Fruit fly (Drosophila melanogaster) whole organism, pupa: ENCODE measurements around the gene meigo.
A peak's percentile ranks its signal among the peaks of the same experiment; 100 is the strongest.

Experiments used
- CG10348 ChIP-seq: fragments of 200-800 bp; sonication (Bioruptor generic); IDR thresholded peaks from 2 replicates; pipeline ENCODE4 v1.3.6; 2022; ENCODE audit warnings: missing biosample characterization, missing genetic modification characterization
- CG12605 ChIP-seq: fragments of 200-800 bp; sonication (Bioruptor generic); IDR thresholded peaks from 2 replicates; pipeline ENCODE4 v1.3.6; 2022; ENCODE audit warnings: missing biosample characterization, missing genetic modification characterization
- CG13204 ChIP-seq: fragments of 200-800 bp; sonication (Bioruptor generic); optimal IDR thresholded peaks from 2 replicates; lab custom pipeline; 2018; ENCODE audit warnings: missing biosample characterization, mild to moderate bottlenecking, missing genetic modification characterization, moderate library complexity
- CG14655 ChIP-seq: fragments of 200-800 bp; sonication (Bioruptor generic); optimal IDR thresholded peaks from 3 replicates; lab custom pipeline; 2017; ENCODE audit warnings: mild to moderate bottlenecking, missing biosample characterization, missing genetic modification reagents, missing genetic modification characterization
- CG15710 ChIP-seq: fragments of 200-800 bp; sonication (Bioruptor generic); optimal IDR thresholded peaks from 2 replicates; lab custom pipeline; 2018; ENCODE audit warnings: missing biosample characterization, mild to moderate bottlenecking, missing genetic modification characterization, moderate library complexity
- CG17806 ChIP-seq: fragments of 200-800 bp; sonication (Bioruptor generic); optimal IDR thresholded peaks from 2 replicates; lab custom pipeline; 2018; ENCODE audit warnings: missing biosample characterization, mild to moderate bottlenecking, missing genetic modification characterization, moderate library complexity
- CG32121 ChIP-seq: fragments of 200-800 bp; sonication (Bioruptor generic); IDR thresholded peaks from 2 replicates; pipeline ENCODE4 v1.3.6; 2022; ENCODE audit warnings: missing biosample characterization, missing genetic modification characterization
- CG34367 ChIP-seq: fragments of 200-800 bp; sonication (Bioruptor generic); optimal IDR thresholded peaks from 2 replicates; lab custom pipeline; 2018; ENCODE audit warnings: missing biosample characterization, mild to moderate bottlenecking, missing genetic modification characterization
- CG4496 ChIP-seq: fragments of 200-800 bp; sonication (Bioruptor generic); IDR thresholded peaks from 3 replicates; pipeline ENCODE4 v1.3.6; 2022; ENCODE audit warnings: missing biosample characterization, missing genetic modification characterization
- CG8159 ChIP-seq: fragments of 200-800 bp; sonication (Bioruptor generic); optimal IDR thresholded peaks from 3 replicates; lab custom pipeline; 2018; ENCODE audit warnings: missing biosample characterization, mild to moderate bottlenecking, missing genetic modification characterization, moderate library complexity
- CG8301 ChIP-seq: fragments of 200-800 bp; sonication (Bioruptor generic); optimal IDR thresholded peaks from 2 replicates; lab custom pipeline; 2018; ENCODE audit warnings: missing biosample characterization, mild to moderate bottlenecking, missing genetic modification characterization
- CG9948 ChIP-seq: fragments of 200-800 bp; sonication (Bioruptor generic); optimal IDR thresholded peaks from 2 replicates; lab custom pipeline; 2018; ENCODE audit warnings: missing biosample characterization, mild to moderate bottlenecking, missing genetic modification characterization, moderate library complexity
- D1 ChIP-seq: fragments of 200-800 bp; sonication (Bioruptor generic); optimal IDR thresholded peaks from 2 replicates; lab custom pipeline; 2018; ENCODE audit warnings: missing biosample characterization, mild to moderate bottlenecking, missing genetic modification characterization, moderate library complexity
- EcR ChIP-seq: fragments of 200-800 bp; sonication (Bioruptor generic); optimal IDR thresholded peaks from 3 replicates; lab custom pipeline; 2019; ENCODE audit warnings: missing biosample characterization, missing genetic modification characterization, mild to moderate bottlenecking, moderate library complexity, missing genetic modification reagents
- Ets98B ChIP-seq: fragments of 200-800 bp; sonication (Bioruptor generic); IDR thresholded peaks from 2 replicates; pipeline ENCODE4 v1.3.6; 2022; ENCODE audit warnings: missing biosample characterization, missing genetic modification characterization
- Pif1A ChIP-seq: fragments of 200-800 bp; sonication (Bioruptor generic); optimal IDR thresholded peaks from 3 replicates; lab custom pipeline; 2016; ENCODE audit warnings: missing biosample characterization, missing genetic modification characterization
- Pif1B ChIP-seq: fragments of 200-800 bp; sonication (Bioruptor generic); optimal IDR thresholded peaks from 3 replicates; lab custom pipeline; 2016; ENCODE audit warnings: missing biosample characterization, missing genetic modification characterization
- Snoo ChIP-seq: fragments of 200-800 bp; sonication (Bioruptor generic); optimal IDR thresholded peaks from 3 replicates; lab custom pipeline; 2017; ENCODE audit warnings: missing biosample characterization, mild to moderate bottlenecking, missing genetic modification characterization, inconsistent platforms
- fd96Ca ChIP-seq: fragments of 200-800 bp; sonication (Bioruptor generic); IDR thresholded peaks from 3 replicates; pipeline ENCODE4 v1.3.6; 2022; ENCODE audit warnings: missing biosample characterization, missing genetic modification characterization
- gl ChIP-seq: fragments of 200-800 bp; sonication (Bioruptor generic); optimal IDR thresholded peaks from 2 replicates; lab custom pipeline; 2018; ENCODE audit warnings: missing biosample characterization, mild to moderate bottlenecking, missing genetic modification characterization
- rn ChIP-seq: fragments of 200-800 bp; sonication (Bioruptor generic); IDR thresholded peaks from 2 replicates; pipeline ENCODE4 v1.3.6; 2022; ENCODE audit warnings: missing biosample characterization, missing genetic modification characterization

The meigo gene

DNA sequence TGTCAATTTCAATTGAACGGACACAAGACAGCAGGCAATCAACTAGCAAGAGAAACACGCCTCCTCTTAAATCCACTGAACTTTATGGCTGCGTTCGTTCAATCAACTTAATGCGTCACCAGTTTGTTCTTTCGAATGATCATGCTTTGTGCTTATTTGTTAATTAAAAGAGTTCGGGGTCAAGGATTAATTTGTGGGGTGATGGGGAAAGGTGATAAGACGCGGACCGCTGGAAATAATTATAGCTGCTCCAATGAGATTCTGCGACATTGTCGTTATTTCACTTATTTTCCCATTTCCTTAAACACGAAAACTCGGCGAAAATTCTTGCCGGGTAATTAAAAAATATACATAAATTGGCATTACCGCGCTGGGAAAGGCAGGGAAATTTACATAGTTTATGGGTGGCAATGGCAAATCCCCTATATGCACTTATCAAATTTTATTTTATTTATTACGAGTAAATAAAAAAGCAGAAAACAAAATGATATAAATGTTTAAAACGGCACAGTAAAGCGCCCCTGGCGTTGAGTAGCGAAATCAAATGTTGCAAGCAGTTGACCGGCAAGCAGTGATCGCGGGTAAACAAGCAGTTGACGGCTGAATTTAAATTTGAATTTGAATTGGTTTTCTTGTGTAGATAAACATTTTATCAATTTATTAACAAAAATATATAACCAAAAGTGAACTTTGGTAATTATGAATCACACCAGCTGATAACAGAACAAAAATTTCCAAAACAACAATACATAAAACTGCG lies 46.5 kb downstream of the meigo start:
- peak; percentile 28 for TF ChIP-seq Snoo
- TF ChIP-seq CG12605, result no peak; the same call in 1 of the 2 replicates
- TF ChIP-seq CG34367, result no peak
- TF ChIP-seq CG17806 (tag; lab: Kevin White, UChicago), result peak; percentile 26
- no peak for TF ChIP-seq CG10348 (GFP tag; lab: Robert Waterston, UW)
- TF ChIP-seq D1 (tag; lab: Kevin White, UChicago), result peak; percentile 95
- TF ChIP-seq CG4496, result peak; percentile 63; the same call in 2 of the 3 replicates
- TF ChIP-seq rn (GFP tag; lab: Robert Waterston, UW), result no peak
- TF ChIP-seq CG8159 (tag; lab: Kevin White, UChicago), result peak; percentile 25
- TF ChIP-seq Ets98B (GFP tag; lab: Robert Waterston, UW), result peak; percentile 43; the same call in 1 of the 2 replicates
- TF ChIP-seq CG14655 (GFP tag; lab: Kevin White, UChicago), result peak; percentile 35
- TF ChIP-seq EcR (GFP tag; lab: Kevin White, UChicago), result peak; percentile 66
- 0 out of 2 replicates have a peak, but pooled peaks have one; percentile 18 for TF ChIP-seq CG32121 (GFP tag; lab: Robert Waterston, UW)
- TF ChIP-seq CG8301 (tag; lab: Kevin White, UChicago), result peak; percentile 22
- TF ChIP-seq CG15710 (tag; lab: Kevin White, UChicago), result peak; percentile 10

DNA sequence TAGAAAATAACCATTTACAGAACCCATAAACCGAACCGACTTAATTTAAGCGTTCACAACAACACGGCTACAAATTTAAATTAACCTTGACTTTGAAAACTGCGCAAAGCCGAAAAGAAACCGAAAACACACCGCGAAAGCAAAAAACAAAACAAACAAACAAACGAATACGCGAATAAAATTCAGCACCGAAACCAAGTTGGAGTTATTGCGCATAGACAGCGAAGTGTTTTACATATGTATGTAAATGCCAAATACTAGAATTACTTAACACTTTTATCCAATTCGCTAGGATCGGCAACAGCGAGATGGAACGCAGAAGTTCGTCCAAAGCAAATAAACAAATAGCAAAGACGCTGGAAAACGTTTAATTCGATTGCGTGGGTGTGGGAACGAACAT lies 47.6 kb downstream of the meigo start:
- no peak for TF ChIP-seq CG14655 (GFP tag; lab: Kevin White, UChicago)
- TF ChIP-seq CG8159 (tag; lab: Kevin White, UChicago), result no peak
- TF ChIP-seq CG32121 (GFP tag; lab: Robert Waterston, UW), result no peak
- TF ChIP-seq CG9948, result no peak
- TF ChIP-seq rn (GFP tag; lab: Robert Waterston, UW), result no peak
- TF ChIP-seq CG10348 (GFP tag; lab: Robert Waterston, UW), result no peak
- no peak for TF ChIP-seq CG15710 (tag; lab: Kevin White, UChicago)
- TF ChIP-seq Ets98B (GFP tag; lab: Robert Waterston, UW), result no peak
- TF ChIP-seq CG12605, result no peak
- TF ChIP-seq CG17806 (tag; lab: Kevin White, UChicago), result no peak
- no peak for TF ChIP-seq EcR (GFP tag; lab: Kevin White, UChicago)
- no peak for TF ChIP-seq Pif1B (GFP tag; lab: Kevin White, UChicago)
- TF ChIP-seq CG4496, result no peak
- no peak for TF ChIP-seq Snoo
- TF ChIP-seq CG13204, result no peak

DNA sequence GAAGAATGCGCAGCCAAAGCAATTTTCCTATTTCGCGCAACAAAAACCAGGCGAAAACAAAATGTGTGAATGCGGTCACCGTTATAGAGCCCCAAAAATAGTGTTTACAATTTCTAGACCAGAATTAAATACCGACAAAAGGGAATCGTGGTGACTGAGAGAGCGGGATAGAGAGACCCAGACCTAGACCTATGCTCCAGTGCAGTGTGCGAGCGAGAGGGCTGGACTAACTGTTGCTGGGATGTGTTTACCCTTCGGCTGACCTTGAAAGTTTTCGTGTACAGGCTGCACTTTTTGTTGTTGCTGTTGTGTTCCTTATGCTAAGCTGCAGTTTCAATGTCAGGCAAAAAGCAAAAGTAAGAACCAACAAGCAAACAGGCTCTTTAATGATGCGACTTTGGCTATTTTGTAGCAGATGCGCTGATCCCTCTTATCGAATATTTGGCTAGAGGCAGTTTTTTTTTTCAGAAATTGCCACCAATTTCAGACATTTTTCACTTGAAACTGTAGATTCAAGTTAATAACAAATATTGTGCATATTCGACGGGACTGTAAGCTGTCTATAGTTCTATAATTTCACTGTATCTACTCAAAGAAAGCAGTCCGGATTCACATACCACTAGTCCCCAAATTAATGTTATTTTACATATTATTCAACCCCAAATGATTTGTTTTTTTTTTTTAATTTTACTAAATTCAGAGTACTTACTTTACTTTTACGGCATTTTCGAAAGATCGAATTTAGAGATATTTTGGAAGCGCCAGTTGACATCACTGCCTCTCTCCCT lies 48.7 kb downstream of the meigo start:
- TF ChIP-seq CG17806 (tag; lab: Kevin White, UChicago) (peak; percentile 8), CG32121 (GFP tag; lab: Robert Waterston, UW) (no peak), CG14655 (GFP tag; lab: Kevin White, UChicago) (peak; percentile 52), fd96Ca (GFP tag; lab: Robert Waterston, UW) (no peak), Snoo (peak; percentile 48), Pif1A (GFP tag; lab: Kevin White, UChicago) (peak; percentile 59), CG9948 (peak; percentile 27), CG12605 (peak; percentile 67), CG8159 (tag; lab: Kevin White, UChicago) (peak; percentile 48), CG15710 (tag; lab: Kevin White, UChicago) (peak; percentile 32), CG34367 (no peak), CG8301 (tag; lab: Kevin White, UChicago) (peak; percentile 19), EcR (GFP tag; lab: Kevin White, UChicago) (peak; percentile 56)

DNA sequence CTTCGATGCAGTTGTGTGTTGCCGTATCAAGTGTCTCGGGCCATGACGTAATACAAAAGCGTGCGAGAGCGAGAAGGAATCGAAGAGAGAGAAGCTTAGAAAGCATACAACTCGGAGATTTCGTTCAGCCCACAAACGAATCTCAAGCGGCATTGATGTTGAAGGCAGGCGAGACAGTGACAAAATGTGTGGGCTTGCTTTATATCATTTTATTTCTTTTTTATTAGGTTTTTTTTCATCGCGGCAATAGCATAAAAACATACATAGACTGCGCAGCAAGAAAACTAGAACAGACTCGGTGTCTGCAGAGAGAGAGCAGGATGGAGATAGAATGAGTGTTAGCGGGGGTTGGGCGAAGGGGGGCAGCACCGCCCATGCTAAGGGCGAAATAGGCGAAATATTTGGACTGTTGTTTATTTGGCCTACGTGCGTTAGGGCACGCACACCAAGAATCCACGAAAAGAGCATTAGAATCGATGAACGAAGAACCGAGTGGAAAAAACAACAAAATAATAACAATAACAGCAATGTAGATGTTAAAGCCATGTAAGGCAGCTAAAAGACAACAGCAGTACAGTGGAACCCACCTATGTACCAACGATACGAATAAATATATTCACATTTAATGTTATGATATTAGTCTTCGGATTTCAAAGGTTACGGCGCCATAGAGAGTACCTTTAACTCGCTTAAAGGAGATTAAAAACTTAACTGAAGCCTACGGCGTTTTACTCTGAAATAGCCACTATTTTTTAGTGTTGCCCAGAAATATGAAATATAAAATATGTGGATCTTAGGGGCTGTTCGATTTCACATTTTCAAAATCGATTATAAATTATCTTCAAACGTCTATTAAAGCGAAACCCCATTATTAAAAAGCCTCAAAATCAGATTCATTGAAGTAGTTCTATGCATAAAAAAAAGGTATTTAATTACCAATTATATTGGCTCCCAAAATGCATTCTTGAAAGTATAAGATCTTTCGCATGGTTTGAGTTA lies 49.6 kb downstream of the meigo start:
- TF ChIP-seq Snoo, result no peak
- TF ChIP-seq CG32121 (GFP tag; lab: Robert Waterston, UW), result no peak
- TF ChIP-seq CG8159 (tag; lab: Kevin White, UChicago), result no peak
- no peak for TF ChIP-seq D1 (tag; lab: Kevin White, UChicago)
- no peak for TF ChIP-seq CG14655 (GFP tag; lab: Kevin White, UChicago)
- TF ChIP-seq CG12605, result no peak

DNA sequence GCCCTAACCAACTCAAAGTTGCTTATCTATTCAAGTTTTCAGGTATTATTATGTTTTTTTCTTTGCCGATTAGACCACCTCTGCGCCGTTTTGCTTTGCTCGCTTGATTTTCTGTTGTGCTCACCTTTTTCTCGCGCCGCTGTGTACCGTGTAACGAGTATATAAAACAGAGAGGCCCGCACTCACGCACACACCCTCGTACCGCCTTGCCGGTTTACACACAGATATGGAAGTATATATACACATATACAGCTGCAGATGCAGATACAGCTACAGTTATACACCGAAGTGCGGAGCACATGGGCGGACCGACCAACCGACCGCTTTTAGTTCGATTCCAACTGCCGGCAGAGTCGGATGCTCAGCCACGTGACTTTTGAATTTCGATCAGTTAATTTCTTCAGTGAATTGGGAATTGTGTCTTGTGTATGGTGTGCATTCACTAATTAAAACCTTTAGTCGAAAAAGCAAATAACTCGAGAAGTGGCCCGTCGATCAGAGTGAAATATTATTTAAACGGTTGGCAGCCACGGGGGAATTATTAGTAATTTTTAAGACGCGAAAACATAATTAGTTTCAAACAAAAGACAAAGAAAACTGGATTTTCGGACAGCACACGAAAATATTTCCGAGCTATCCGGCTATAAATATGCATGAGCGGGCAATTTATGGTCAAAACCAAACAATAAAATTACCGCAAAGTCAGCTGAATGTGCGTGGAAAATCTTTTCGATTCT lies 50.6 kb downstream of the meigo start:
- TF ChIP-seq CG34367 (no peak), D1 (tag; lab: Kevin White, UChicago) (peak; percentile 33), CG32121 (GFP tag; lab: Robert Waterston, UW) (peak; percentile 69; the same call in 1 of the 2 replicates), rn (GFP tag; lab: Robert Waterston, UW) (no peak), CG8159 (tag; lab: Kevin White, UChicago) (no peak), CG14655 (GFP tag; lab: Kevin White, UChicago) (no peak), Ets98B (GFP tag; lab: Robert Waterston, UW) (peak; percentile 39; the same call in 1 of the 2 replicates), Pif1B (GFP tag; lab: Kevin White, UChicago) (peak; percentile 44), CG8301 (tag; lab: Kevin White, UChicago) (no peak), gl (no peak), CG17806 (tag; lab: Kevin White, UChicago) (no peak), fd96Ca (GFP tag; lab: Robert Waterston, UW) (no peak), Pif1A (GFP tag; lab: Kevin White, UChicago) (peak; percentile 8), Snoo (no peak), CG13204 (peak; percentile 100), CG12605 (0 out of 2 replicates have a peak, but pooled peaks have one; percentile 23), CG4496 (peak; percentile 44; the same call in 1 of the 3 replicates), EcR (GFP tag; lab: Kevin White, UChicago) (peak; percentile 64), CG10348 (GFP tag; lab: Robert Waterston, UW) (no peak), CG15710 (tag; lab: Kevin White, UChicago) (no peak), CG9948 (no peak)
